Worm (Caenorhabditis elegans) whole organism, L1 larva: ENCODE measurements around the gene ina-1.

Source experiments
- ama-1 ChIP-seq: fragments of 150-350 bp; optimal IDR thresholded peaks from 2 replicates; lab custom pipeline; 2014
- ceh-82 ChIP-seq, 3 experiments: fragments of 150-350 bp in 1 of 3; sonication (generic microtip) in 2 of 3; optimal IDR thresholded peaks; 2 replicates each; lab custom pipeline; 2014 to 2017; ENCODE audit warnings: missing biosample characterization in 3 of 3, missing genetic modification characterization in 3 of 3
- jun-1 ChIP-seq: fragments of 150-350 bp; optimal IDR thresholded peaks from 2 replicates; lab custom pipeline; 2014; ENCODE audit warnings: missing biosample characterization, missing genetic modification reagents, missing genetic modification characterization
- lin-13 ChIP-seq: fragments of 150-350 bp; optimal IDR thresholded peaks from 2 replicates; lab custom pipeline; 2014; ENCODE audit warnings: missing biosample characterization, missing genetic modification reagents, missing genetic modification characterization
- nhr-11 ChIP-seq: fragments of 150-350 bp; optimal IDR thresholded peaks from 2 replicates; lab custom pipeline; 2014; ENCODE audit warnings: missing biosample characterization, missing genetic modification characterization
- nhr-12 ChIP-seq: sonication (generic microtip); optimal IDR thresholded peaks from 2 replicates; lab custom pipeline; 2017; ENCODE audit warnings: missing biosample characterization, missing genetic modification characterization
- pqm-1 ChIP-seq: sonication (generic microtip); optimal IDR thresholded peaks from 3 replicates; lab custom pipeline; 2017; ENCODE audit warnings: missing biosample characterization, missing genetic modification characterization
- snpc-4 ChIP-seq: fragments of 150-350 bp; optimal IDR thresholded peaks from 2 replicates; lab custom pipeline; 2014; ENCODE audit warnings: missing biosample characterization, missing genetic modification characterization
- sptf-1 ChIP-seq: fragments of 150-350 bp; optimal IDR thresholded peaks from 2 replicates; lab custom pipeline; 2014; ENCODE audit warnings: missing biosample characterization, missing genetic modification characterization
- tbx-2 ChIP-seq: sonication (generic microtip); optimal IDR thresholded peaks from 2 replicates; lab custom pipeline; 2016; ENCODE audit warnings: missing genetic modification characterization, missing compliant biosample characterization
- unc-86 ChIP-seq: sonication (generic microtip); optimal IDR thresholded peaks from 2 replicates; lab custom pipeline; 2016; ENCODE audit warnings: missing genetic modification characterization, missing compliant biosample characterization
- zag-1 ChIP-seq: fragments of 150-350 bp; optimal IDR thresholded peaks from 2 replicates; lab custom pipeline; 2014; ENCODE audit warnings: missing biosample characterization, missing genetic modification characterization

ce11 chrIII:9191091-9191490, 18.5 kb upstream of the ina-1 start, which contains the start of gene cls-3:
- TF ChIP-seq lin-13 (GFP tag; lab: Kevin White, UChicago) (peak; percentile 59), ceh-82 (tag; optimal IDR thresholded peaks at IDR 0.05; lab: Kevin White, UChicago) (no peak), pqm-1 (tag; lab: Kevin White, UChicago) (no peak), tbx-2 (tag; lab: Kevin White, UChicago) (peak; percentile 25), nhr-12 (no peak), snpc-4 (tag; lab: Kevin White, UChicago) (no peak), ama-1 (no peak), nhr-11 (tag; lab: Kevin White, UChicago) (no peak), zag-1 (tag; lab: Kevin White, UChicago) (no peak), sptf-1 (tag; lab: Kevin White, UChicago) (no peak), jun-1 (tag; lab: Kevin White, UChicago) (no peak), unc-86 (no peak)
